Fruit fly (Drosophila melanogaster): ENCODE data around the gene CG9578.

Gene CG9578

DNA sequence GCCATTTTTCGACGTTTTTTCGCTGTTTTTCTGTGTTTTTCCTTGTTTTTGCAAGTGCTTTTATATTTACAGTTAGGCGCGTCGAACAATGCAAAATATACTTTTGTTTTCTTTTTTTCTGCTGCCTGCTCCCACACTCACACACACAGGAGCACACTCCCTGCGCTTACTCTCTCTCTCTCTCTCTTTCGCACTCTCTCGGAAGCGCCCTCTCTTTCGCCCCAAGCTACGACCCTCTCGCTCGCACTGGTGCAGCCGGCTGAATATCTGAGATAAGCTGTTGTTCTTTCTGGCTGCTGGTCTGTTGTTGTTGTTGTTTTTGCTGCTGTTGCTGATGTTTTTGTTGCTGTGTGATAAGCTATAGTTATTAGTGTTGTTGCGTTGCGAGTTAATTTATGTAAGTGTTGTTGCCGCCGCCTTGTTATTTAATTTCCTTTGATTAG is 11.1 kb upstream of the CG9578 start (continued):
- peak; percentile 73 to 86 for TF ChIP-seq Trl (optimal IDR thresholded peaks at IDR 0.05)
- TF ChIP-seq Trl (GFP tag; optimal IDR thresholded peaks at IDR 0.05), result no peak
- no peak for TF ChIP-seq Scr (GFP tag; IDR thresholded peaks at IDR 0.05; ENCODE audit: partially characterized antibody)
- no peak for TF ChIP-seq cwo (GFP tag; optimal IDR thresholded peaks at IDR 0.05)
- no peak for TF ChIP-seq Blimp-1 (GFP tag; optimal IDR thresholded peaks at IDR 0.05)
- TF ChIP-seq grn (GFP tag; optimal IDR thresholded peaks at IDR 0.05), result peak; percentile 71
- no peak for TF ChIP-seq CG14667 (GFP tag; IDR thresholded peaks at IDR 0.05)
- TF ChIP-seq nerfin-2 (GFP tag; IDR thresholded peaks at IDR 0.05; ENCODE audit: partially characterized antibody), result no peak
- no peak for TF ChIP-seq tap (tag; optimal IDR thresholded peaks at IDR 0.05)
- TF ChIP-seq yki (optimal IDR thresholded peaks at IDR 0.05), result peak; percentile 23
- TF ChIP-seq lbe (GFP tag; optimal IDR thresholded peaks at IDR 0.05), result peak; percentile 21
- TF ChIP-seq CG13775 (GFP tag; optimal IDR thresholded peaks at IDR 0.05), result no peak
- no peak for TF ChIP-seq MESR4 (GFP tag; optimal IDR thresholded peaks at IDR 0.05)
- TF ChIP-seq Med (GFP tag), result peak; percentile 31
- TF ChIP-seq bbx (GFP tag; IDR thresholded peaks at IDR 0.05; ENCODE audit: partially characterized antibody), result no peak
- TF ChIP-seq CG4360 (GFP tag; IDR thresholded peaks at IDR 0.05), result peak; percentile 94
- TF ChIP-seq CG14014 (GFP tag; IDR thresholded peaks at IDR 0.05), result no peak
- TF ChIP-seq GATAe (GFP tag; conservative IDR thresholded peaks at IDR 0.05), result peak; percentile 67
- TF ChIP-seq CG1832 (GFP tag; optimal IDR thresholded peaks at IDR 0.05), result peak; percentile 94
- TF ChIP-seq sc (optimal IDR thresholded peaks at IDR 0.05), result no peak
- no peak for TF ChIP-seq sc (GFP tag; optimal IDR thresholded peaks at IDR 0.05)
- no peak for TF ChIP-seq CG7372 (GFP tag; IDR thresholded peaks at IDR 0.05)
- TF ChIP-seq CG16815 (GFP tag; optimal IDR thresholded peaks at IDR 0.05), result no peak
- TF ChIP-seq chinmo (GFP tag; IDR thresholded peaks at IDR 0.05; ENCODE audit: partially characterized antibody), result 0 out of 4 replicates have a peak, but pooled peaks have one; percentile 51
- no peak for TF ChIP-seq CG17612 (GFP tag; IDR thresholded peaks at IDR 0.05)
- no peak for TF ChIP-seq NC2β (GFP tag; optimal IDR thresholded peaks at IDR 0.05)
- TF ChIP-seq sd (tag; optimal IDR thresholded peaks at IDR 0.05), result peak; percentile 7
- no peak for TF ChIP-seq zen (tag; optimal IDR thresholded peaks at IDR 0.05)
- no peak for TF ChIP-seq CG6175 (GFP tag; IDR thresholded peaks at IDR 0.05)
- TF ChIP-seq luna (GFP tag; optimal IDR thresholded peaks at IDR 0.05), result no peak
- no peak for TF ChIP-seq Usf (GFP tag; optimal IDR thresholded peaks at IDR 0.05)
- TF ChIP-seq insv (GFP tag; optimal IDR thresholded peaks at IDR 0.05), result no peak

dm6 chrX:20159679-20160140 is 10.3 kb upstream of the CG9578 start, which contains the start of gene Rab35:
Gene Rab35, minus strand, starts transcription at chrX:20159872.
- TF ChIP-seq Scr (GFP tag; IDR thresholded peaks at IDR 0.05; ENCODE audit: partially characterized antibody) (peak; percentile 96), CG12391 (tag; optimal IDR thresholded peaks at IDR 0.05) (peak; percentile 57), Hsf (GFP tag; optimal IDR thresholded peaks at IDR 0.05) (peak; percentile 12), CG9932 (GFP tag; IDR thresholded peaks at IDR 0.05) (peak; percentile 60), maf-S (GFP tag; optimal IDR thresholded peaks at IDR 0.05) (no peak), ems (GFP tag; optimal IDR thresholded peaks at IDR 0.05) (peak; percentile 6), CG6791 (GFP tag; IDR thresholded peaks at IDR 0.05; ENCODE audit: partially characterized antibody) (peak; percentile 92), CG17829 (tag; optimal IDR thresholded peaks at IDR 0.05) (peak; percentile 17), CG14860 (GFP tag; IDR thresholded peaks at IDR 0.05; ENCODE audit: partially characterized antibody) (peak; percentile 93), CG16813 (GFP tag; IDR thresholded peaks at IDR 0.05; ENCODE audit: partially characterized antibody) (peak; percentile 95), Dip3 (GFP tag; optimal IDR thresholded peaks at IDR 0.05) (peak; percentile 2), CG2129 (GFP tag; IDR thresholded peaks at IDR 0.05; ENCODE audit: partially characterized antibody) (peak; percentile 94), Sin3A (optimal IDR thresholded peaks at IDR 0.05) (peak; percentile 74), H15 (GFP tag; IDR thresholded peaks at IDR 0.05) (no peak), Camta (GFP tag; optimal IDR thresholded peaks at IDR 0.05) (no peak), CG10654 (GFP tag; optimal IDR thresholded peaks at IDR 0.05) (peak; percentile 3), nmo (GFP tag; optimal IDR thresholded peaks at IDR 0.05) (peak; percentile 64), CG4617 (GFP tag; optimal IDR thresholded peaks at IDR 0.05; ENCODE audit: borderline replicate concordance) (peak; percentile 84), pho (GFP tag; optimal IDR thresholded peaks at IDR 0.05) (no peak), CG12219 (GFP tag; optimal IDR thresholded peaks at IDR 0.05) (no peak), Dll (GFP tag; IDR thresholded peaks at IDR 0.05; ENCODE audit: partially characterized antibody) (peak; percentile 97), CG11093 (GFP tag; IDR thresholded peaks at IDR 0.05) (no peak)
